Worm (Caenorhabditis elegans) whole organism, late embryonic: Measurements from ENCODE around the gene ZC239.4.
"Not testable (repeated sequence)": the region's sequence is repeated elsewhere in the genome, so short reads cannot be mapped to it uniquely, and the experiment has no call there.

Source experiments
- K02D7.2 ChIP-seq: sonication (generic microtip); optimal IDR thresholded peaks from 2 replicates; lab custom pipeline; 2017; ENCODE audit warnings: mild to moderate bottlenecking, missing genetic modification characterization, missing compliant biosample characterization
- K09A11.1 ChIP-seq: sonication (generic microtip); optimal IDR thresholded peaks from 2 replicates; lab custom pipeline; 2017; ENCODE audit warnings: antibody characterized with exemption, mild to moderate bottlenecking, missing genetic modification characterization, missing compliant biosample characterization; ENCODE audit not compliant: insufficient read depth
- T23F11.4 ChIP-seq: fragments of 200-800 bp; sonication (Bioruptor generic); optimal IDR thresholded peaks from 2 replicates; lab custom pipeline; 2018; ENCODE audit warnings: mild to moderate bottlenecking, missing genetic modification characterization, missing compliant biosample characterization
- ceh-14 ChIP-seq: sonication (generic microtip); optimal IDR thresholded peaks from 2 replicates; lab custom pipeline; 2016; ENCODE audit warnings: missing genotype, missing genetic modification characterization, missing compliant biosample characterization
- ceh-22 ChIP-seq: sonication (generic microtip); optimal IDR thresholded peaks from 2 replicates; lab custom pipeline; 2017; ENCODE audit warnings: missing biosample characterization, missing genetic modification characterization
- ceh-34 ChIP-seq: sonication (generic microtip); optimal IDR thresholded peaks from 2 replicates; lab custom pipeline; 2016; ENCODE audit warnings: mild to moderate bottlenecking, missing genetic modification characterization, missing compliant biosample characterization
- ceh-9 ChIP-seq: sonication (generic microtip); optimal IDR thresholded peaks from 2 replicates; lab custom pipeline; 2016; ENCODE audit warnings: mild to moderate bottlenecking, missing genetic modification characterization, inconsistent platforms, missing compliant biosample characterization
- che-1 ChIP-seq: sonication (generic microtip); optimal IDR thresholded peaks from 2 replicates; lab custom pipeline; 2016; ENCODE audit warnings: mild to moderate bottlenecking, missing genetic modification characterization, missing compliant biosample characterization
- ets-4 ChIP-seq: sonication (generic microtip); optimal IDR thresholded peaks from 2 replicates; lab custom pipeline; 2016; ENCODE audit warnings: missing genetic modification characterization, missing compliant biosample characterization
- gmeb-2 ChIP-seq: sonication (generic microtip); optimal IDR thresholded peaks from 2 replicates; lab custom pipeline; 2016; ENCODE audit warnings: missing genetic modification characterization, inconsistent platforms, missing compliant biosample characterization
- hlh-15 ChIP-seq: sonication (generic microtip); optimal IDR thresholded peaks from 2 replicates; lab custom pipeline; 2016; ENCODE audit warnings: missing genetic modification characterization, missing compliant biosample characterization
- mec-3 ChIP-seq: sonication (generic microtip); optimal IDR thresholded peaks from 2 replicates; lab custom pipeline; 2016; ENCODE audit warnings: borderline replicate concordance, missing genetic modification characterization, missing compliant biosample characterization
- nfya-1 ChIP-seq: sonication (generic microtip); optimal IDR thresholded peaks from 2 replicates; lab custom pipeline; 2017; ENCODE audit warnings: missing genetic modification characterization, mild to moderate bottlenecking, missing compliant biosample characterization, antibody characterized with exemption, moderate library complexity
- nhr-232 ChIP-seq: sonication (generic microtip); optimal IDR thresholded peaks from 2 replicates; lab custom pipeline; 2016; ENCODE audit warnings: missing genetic modification characterization, missing compliant biosample characterization
- npax-4 ChIP-seq: sonication (generic microtip); optimal IDR thresholded peaks from 2 replicates; lab custom pipeline; 2016; ENCODE audit warnings: missing genetic modification characterization, missing compliant biosample characterization
- pat-9 ChIP-seq: fragments of 200-800 bp; sonication (Bioruptor generic); optimal IDR thresholded peaks from 2 replicates; lab custom pipeline; 2018; ENCODE audit warnings: mild to moderate bottlenecking, missing genetic modification characterization, moderate library complexity, missing compliant biosample characterization
- pha-2 ChIP-seq: sonication (generic microtip); optimal IDR thresholded peaks from 2 replicates; lab custom pipeline; 2017; ENCODE audit warnings: mild to moderate bottlenecking, missing genetic modification characterization, missing compliant biosample characterization
- pha-4 ChIP-seq: fragments of 150-350 bp; optimal IDR thresholded peaks from 2 replicates; lab custom pipeline; 2018; ENCODE audit warnings: missing biosample characterization, missing genetic modification reagents, missing genetic modification characterization
- pqm-1 ChIP-seq: sonication (generic microtip); optimal IDR thresholded peaks from 2 replicates; lab custom pipeline; 2016; ENCODE audit warnings: missing genetic modification characterization, missing compliant biosample characterization
- rnt-1 ChIP-seq: sonication (generic microtip); optimal IDR thresholded peaks from 2 replicates; lab custom pipeline; 2016; ENCODE audit warnings: missing genetic modification characterization, missing compliant biosample characterization
- sox-2 ChIP-seq: fragments of 200-800 bp; sonication (Bioruptor generic); IDR thresholded peaks from 2 replicates; pipeline ENCODE4 v1.3.6; 2022; ENCODE audit warnings: missing genetic modification reagents, missing genetic modification characterization, missing compliant biosample characterization
- sox-4 ChIP-seq: sonication (generic microtip); optimal IDR thresholded peaks from 2 replicates; lab custom pipeline; 2017; ENCODE audit warnings: mild to moderate bottlenecking, missing genetic modification characterization, inconsistent platforms, missing compliant biosample characterization
- syd-9 ChIP-seq: sonication (generic microtip); optimal IDR thresholded peaks from 2 replicates; lab custom pipeline; 2016; ENCODE audit warnings: mild to moderate bottlenecking, missing genetic modification characterization, moderate library complexity, missing compliant biosample characterization
- tbx-2 ChIP-seq: sonication (generic microtip); optimal IDR thresholded peaks from 2 replicates; lab custom pipeline; 2016; ENCODE audit warnings: missing genetic modification characterization, missing compliant biosample characterization
- tbx-7 ChIP-seq: sonication (generic microtip); optimal IDR thresholded peaks from 2 replicates; lab custom pipeline; 2016; ENCODE audit warnings: missing genotype, missing genetic modification characterization, missing compliant biosample characterization
- ttx-3 ChIP-seq: sonication (generic microtip); optimal IDR thresholded peaks from 2 replicates; lab custom pipeline; 2016; ENCODE audit warnings: missing genetic modification reagents, missing genetic modification characterization, missing compliant biosample characterization
- unc-3 ChIP-seq, 2 experiments: fragments of 200-800 bp in 1 of 2; sonication (Bioruptor generic) in 1 of 2; sonication (generic microtip) in 1 of 2; conservative IDR thresholded peaks in 1 of 2; optimal IDR thresholded peaks in 1 of 2; 2 replicates each; pipeline versions ENCODE4 v1.3.6 to Lab custom; 2016 to 2022; ENCODE audit warnings: missing compliant biosample characterization in 2 of 2, missing genetic modification characterization in 2 of 2, missing genetic modification reagents in 1 of 2
- unc-55 ChIP-seq: sonication (generic microtip); optimal IDR thresholded peaks from 2 replicates; lab custom pipeline; 2017; ENCODE audit warnings: missing biosample characterization, missing genetic modification reagents, missing genetic modification characterization
- unc-86 ChIP-seq: sonication (generic microtip); optimal IDR thresholded peaks from 2 replicates; lab custom pipeline; 2016; ENCODE audit warnings: missing genetic modification characterization, missing compliant biosample characterization
- zip-5 ChIP-seq: sonication (generic microtip); optimal IDR thresholded peaks from 2 replicates; lab custom pipeline; 2016; ENCODE audit warnings: missing genetic modification characterization, missing compliant biosample characterization
- ztf-16 ChIP-seq: sonication (generic microtip); optimal IDR thresholded peaks from 2 replicates; lab custom pipeline; 2017; ENCODE audit warnings: missing genetic modification characterization, missing compliant biosample characterization

Gene ZC239.4

DNA sequence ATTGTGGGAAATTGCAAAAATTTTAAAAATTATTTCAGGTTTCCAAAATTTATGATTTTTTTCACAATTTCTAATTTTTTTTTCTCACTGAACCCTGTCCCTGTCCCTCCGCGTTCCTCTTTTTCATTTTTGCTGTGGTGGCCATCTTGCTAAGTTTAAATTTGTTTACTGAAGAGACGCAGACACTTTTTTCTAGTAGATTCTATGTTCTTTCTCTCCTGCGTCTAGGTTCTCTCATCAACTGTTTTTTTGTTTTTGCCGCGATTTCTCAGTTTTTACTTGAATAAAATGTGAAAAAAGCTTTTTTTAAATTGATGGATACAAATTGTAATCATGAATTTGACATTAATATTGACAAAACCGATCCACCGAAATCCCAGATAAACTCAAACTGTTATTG is 4.7 kb upstream of the ZC239.4 start, which contains the start of gene ZC239.6:
TSS of gene ZC239.6 (plus strand) at position 381 of the 400 bp plus-strand sequence.
- TF ChIP-seq sox-2 (no peak), pat-9 (tag; lab: Kevin White, UChicago) (no peak), nfya-1 (no peak), ceh-14 (tag; lab: Kevin White, UChicago) (no peak), pha-4 (no peak), ceh-34 (tag; lab: Kevin White, UChicago) (no peak), pqm-1 (no peak), ceh-9 (tag; lab: Kevin White, UChicago) (no peak), ztf-16 (tag; lab: Kevin White, UChicago) (no peak), rnt-1 (tag; lab: Kevin White, UChicago) (no peak), ceh-22 (no peak)

DNA sequence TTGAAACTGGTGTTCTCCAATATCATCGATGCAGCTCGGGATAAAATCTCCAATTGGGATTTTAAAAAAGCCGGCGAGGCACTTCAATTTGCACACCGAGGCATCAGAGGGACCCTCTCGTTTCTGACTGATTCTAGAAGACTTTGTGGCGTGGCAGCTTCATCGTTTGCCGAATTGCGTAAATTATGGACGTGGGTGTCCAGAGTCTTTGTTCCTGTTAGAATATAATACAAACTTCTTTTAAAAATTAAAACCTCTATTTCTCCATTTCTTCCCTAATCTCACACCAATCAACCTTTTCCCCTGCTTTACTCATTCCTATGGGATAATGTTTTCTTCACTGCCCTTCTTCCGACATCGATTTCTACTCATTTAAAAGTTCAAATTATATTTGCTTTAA is 3.6 kb upstream of the ZC239.4 start, which contains the start of gene ZC239.5:
TSS of gene ZC239.5 (plus strand) at position 301 of the 400 bp plus-strand sequence.
- TF ChIP-seq syd-9 (tag; lab: Kevin White, UChicago) (no peak), hlh-15 (tag; lab: Kevin White, UChicago) (no peak)

DNA sequence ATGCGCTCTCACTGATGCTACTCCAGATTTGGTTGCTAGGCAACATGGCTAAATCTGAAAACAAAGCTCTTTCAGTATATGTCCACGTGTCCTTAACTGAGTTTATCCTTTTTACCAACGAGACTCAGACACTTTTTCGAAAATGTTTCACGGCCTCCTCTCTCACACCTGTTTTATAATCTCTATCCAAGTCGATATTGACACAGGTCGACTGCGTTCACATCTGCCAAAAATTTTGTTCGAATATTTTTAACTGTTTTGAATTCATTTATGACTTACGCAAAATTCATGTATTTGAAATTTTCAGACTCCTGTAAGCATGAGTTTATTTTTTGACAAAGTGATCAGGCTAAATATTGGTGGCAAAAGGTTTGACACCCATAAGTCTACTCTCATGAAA is 1.8 kb downstream of the ZC239.4 start, which contains the start of gene ZC239.3:
TSS of gene ZC239.3 (plus strand) at position 301 of the 400 bp plus-strand sequence.
- TF ChIP-seq zip-5, mec-3, K09A11.1 (tag; lab: Kevin White, UChicago): not testable (repeated sequence)

DNA sequence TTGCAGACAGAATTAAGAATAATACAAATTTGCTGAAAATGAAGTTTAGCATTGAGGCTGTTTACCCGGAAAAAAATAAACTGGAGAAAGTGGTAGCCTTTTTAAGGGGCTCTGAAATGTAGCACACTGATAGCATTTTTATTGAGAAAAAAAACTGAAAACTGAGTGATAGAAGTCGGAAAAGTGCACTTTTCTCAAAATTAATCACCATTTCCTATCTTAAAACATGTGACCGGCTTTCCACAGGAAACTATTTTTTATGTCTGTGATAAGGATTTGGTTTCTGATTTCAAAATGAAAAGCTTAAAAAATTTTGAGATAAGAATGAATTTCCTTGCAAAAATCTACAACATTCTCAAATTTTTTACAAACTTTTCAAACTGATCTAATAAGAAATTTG is 6.7 kb downstream of the ZC239.4 start, which contains the start of gene ZC239.22:
TSS of gene ZC239.22 (minus strand) at position 101 of the 400 bp plus-strand sequence.
- TF ChIP-seq hlh-15 (tag; lab: Kevin White, UChicago) (no peak), tbx-2 (no peak), pha-2 (tag; lab: Kevin White, UChicago) (no peak), nfya-1 (no peak), unc-86 (tag; lab: Kevin White, UChicago) (no peak), T23F11.4 (no peak), unc-3 (GFP tag; conservative IDR thresholded peaks at IDR 0.05; lab: Robert Waterston, UW) (no peak), unc-3 (tag; optimal IDR thresholded peaks at IDR 0.05; lab: Kevin White, UChicago) (no peak), ets-4 (no peak), tbx-7 (no peak), gmeb-2 (tag; lab: Kevin White, UChicago) (no peak), che-1 (tag; lab: Kevin White, UChicago) (no peak), ceh-9 (tag; lab: Kevin White, UChicago) (no peak)
- TF ChIP-seq, all 69 proteins: peak for 0

DNA sequence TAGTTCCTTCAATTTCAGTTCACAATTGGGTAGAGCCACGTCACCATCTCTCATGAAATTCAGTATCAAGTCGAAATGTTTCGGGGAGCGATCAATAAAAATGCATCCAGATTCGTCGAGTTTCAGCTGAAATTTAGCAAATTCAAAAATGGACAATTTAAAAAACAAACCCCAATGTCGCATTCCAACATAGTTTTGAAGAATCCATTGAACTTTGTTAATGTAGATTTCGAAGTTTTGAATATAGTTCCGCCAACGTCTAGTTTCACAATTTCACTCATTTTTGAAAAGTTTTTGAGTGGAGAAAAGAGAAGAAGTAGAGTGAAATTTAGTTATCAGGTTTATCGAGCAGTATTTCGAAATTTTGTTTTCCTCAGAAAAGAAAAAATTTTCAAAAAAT is 7.7 kb downstream of the ZC239.4 start, which contains the start of gene ZC239.14:
TSS of gene ZC239.14 (minus strand) at position 305 of the 400 bp plus-strand sequence.
- TF ChIP-seq unc-55 (GFP tag; lab: Kevin White, UChicago) (no peak), npax-4 (tag; lab: Kevin White, UChicago) (no peak), sox-4 (tag; lab: Kevin White, UChicago) (no peak), nhr-232 (tag; lab: Kevin White, UChicago) (no peak), ttx-3 (tag; lab: Kevin White, UChicago) (no peak), zip-5 (tag; lab: Kevin White, UChicago) (no peak)
- TF ChIP-seq, all 69 proteins: peak for 0

DNA sequence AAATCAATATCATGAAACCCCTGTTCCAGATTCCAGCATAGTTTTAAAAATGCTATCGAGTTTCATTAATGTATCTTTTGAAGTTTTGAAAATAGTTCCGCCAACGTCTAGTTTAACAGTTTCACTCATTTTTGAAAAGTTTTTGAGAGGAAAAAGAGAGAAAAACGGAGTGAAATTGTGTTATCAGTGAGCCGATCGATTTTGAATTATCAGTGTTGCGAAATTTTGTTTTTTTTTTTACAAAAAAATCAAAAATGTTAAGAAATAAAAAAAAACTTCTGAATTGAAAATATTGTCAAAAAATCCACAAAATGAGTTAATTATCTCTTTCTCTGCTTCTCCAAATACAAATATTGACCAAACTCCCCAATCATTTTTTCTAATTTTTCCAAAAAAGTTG is 8.7 kb downstream of the ZC239.4 start, which contains the start of gene ZC239.13:
TSS of gene ZC239.13 (minus strand) at position 154 of the 400 bp plus-strand sequence.
- TF ChIP-seq K02D7.2 (tag; lab: Kevin White, UChicago): no peak
